Worm (Caenorhabditis elegans) whole organism, mixed stage, embryonic: ENCODE measurements around the gene C07E3.8.

Source experiments
- ceh-39 ChIP-seq: fragments of 150-350 bp; optimal IDR thresholded peaks from 2 replicates; lab custom pipeline; 2014; ENCODE audit warnings: missing biosample characterization, missing genetic modification characterization
- ces-1 ChIP-seq: fragments of 150-350 bp; optimal IDR thresholded peaks from 2 replicates; lab custom pipeline; 2014; ENCODE audit warnings: missing biosample characterization, missing genetic modification reagents, missing genetic modification characterization
- drap-1 ChIP-seq: fragments of 200-800 bp; sonication (Bioruptor generic); optimal IDR thresholded peaks from 3 replicates; lab custom pipeline; 2018; ENCODE audit warnings: mild to moderate bottlenecking, missing genetic modification characterization, missing compliant biosample characterization
- elt-1 ChIP-seq: sonication (generic microtip); optimal IDR thresholded peaks from 2 replicates; lab custom pipeline; 2017; ENCODE audit warnings: missing genetic modification characterization, mild to moderate bottlenecking, missing compliant biosample characterization, antibody characterized with exemption, moderate library complexity, borderline replicate concordance; ENCODE audit not compliant: insufficient read depth
- lin-13 ChIP-seq: fragments of 150-350 bp; optimal IDR thresholded peaks from 2 replicates; lab custom pipeline; 2014; ENCODE audit warnings: missing biosample characterization, missing genetic modification characterization
- sptf-1 ChIP-seq: sonication (generic microtip); optimal IDR thresholded peaks from 2 replicates; lab custom pipeline; 2017; ENCODE audit warnings: mild to moderate bottlenecking, missing genetic modification characterization, moderate library complexity, missing compliant biosample characterization

DNA sequence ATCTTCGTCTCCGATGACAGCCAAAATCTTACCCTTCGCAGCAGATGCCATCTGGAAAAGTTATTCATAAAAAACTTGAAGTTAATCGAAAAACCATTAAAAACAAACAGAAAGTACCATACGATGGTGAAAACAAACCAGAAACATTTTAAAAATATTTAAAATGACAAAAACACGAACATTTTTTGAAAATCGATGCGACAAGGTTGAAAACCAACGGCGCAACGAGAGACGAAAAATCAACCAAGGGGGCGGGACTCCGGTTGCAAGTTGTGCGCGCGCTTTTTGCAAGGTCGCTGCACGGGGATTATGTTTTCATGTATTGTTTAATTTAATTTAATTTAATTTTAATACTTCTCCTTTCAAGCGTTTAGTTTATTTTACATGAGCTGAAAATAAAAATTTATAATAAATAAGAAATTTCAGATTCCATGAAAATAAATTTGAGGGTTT lies 48.4 kb upstream of the C07E3.8 start, which contains the start of gene vha-9:
- TF ChIP-seq lin-13 (tag; lab: Kevin White, UChicago) (no peak), ces-1 (GFP tag; lab: Kevin White, UChicago) (peak; percentile 91), sptf-1 (tag; lab: Kevin White, UChicago) (peak; percentile 74), drap-1 (GFP tag; lab: Kevin White, UChicago) (no peak), ceh-39 (tag; lab: Kevin White, UChicago) (no peak), elt-1 (tag; lab: Kevin White, UChicago) (no peak)
